Fruit fly (Drosophila melanogaster) whole organism, wandering third instar larva: Measurements from ENCODE around the gene Sf3a1.

ENCODE experiments used
- Abd-B ChIP-seq: fragments of >200 bp; optimal IDR thresholded peaks from 2 replicates; lab custom pipeline; 2017; ENCODE audit warnings: missing biosample characterization, missing genetic modification characterization
- CG32264 ChIP-seq: fragments of 200-800 bp; sonication (Bioruptor generic); optimal IDR thresholded peaks from 2 replicates; lab custom pipeline; 2016; ENCODE audit warnings: missing biosample characterization, missing genetic modification characterization
- CrebA ChIP-seq: fragments of 200-800 bp; sonication (Bioruptor generic); optimal IDR thresholded peaks from 2 replicates; lab custom pipeline; 2016; ENCODE audit warnings: missing biosample characterization, mild to moderate bottlenecking, missing genetic modification characterization, borderline replicate concordance
- Dfd ChIP-seq: fragments of >200 bp; optimal IDR thresholded peaks from 2 replicates; lab custom pipeline; 2017; ENCODE audit warnings: missing biosample characterization, missing genetic modification characterization
- GATAd ChIP-seq: sonication (Bioruptor generic); optimal IDR thresholded peaks from 2 replicates; lab custom pipeline; 2016; ENCODE audit warnings: missing biosample characterization, missing genetic modification characterization
- Hr83 ChIP-seq: fragments of 200-300 bp; sonication (Bioruptor generic); optimal IDR thresholded peaks from 2 replicates; lab custom pipeline; 2016; ENCODE audit warnings: missing biosample characterization, mild to moderate bottlenecking, missing genetic modification characterization, moderate library complexity; ENCODE audit not compliant: poor library complexity, severe bottlenecking
- br ChIP-seq: fragments of 200-800 bp; sonication (Bioruptor generic); optimal IDR thresholded peaks from 2 replicates; lab custom pipeline; 2016; ENCODE audit warnings: missing biosample characterization, missing genetic modification characterization
- brk ChIP-seq: fragments of 200-800 bp; sonication (Bioruptor generic); optimal IDR thresholded peaks from 2 replicates; lab custom pipeline; 2016; ENCODE audit warnings: missing biosample characterization, mild to moderate bottlenecking, missing genetic modification characterization
- ey ChIP-seq: fragments of 200-800 bp; sonication (Bioruptor generic); optimal IDR thresholded peaks from 2 replicates; lab custom pipeline; 2016; ENCODE audit warnings: missing biosample characterization, missing genetic modification characterization
- fru ChIP-seq: fragments of 200-800 bp; sonication (Bioruptor generic); optimal IDR thresholded peaks from 3 replicates; lab custom pipeline; 2016; ENCODE audit warnings: missing biosample characterization, mild to moderate bottlenecking, missing genetic modification characterization
- pan ChIP-seq: fragments of >200 bp; optimal IDR thresholded peaks from 2 replicates; lab custom pipeline; 2017
- psq ChIP-seq: fragments of 200-800 bp; sonication (Bioruptor generic); optimal IDR thresholded peaks from 3 replicates; lab custom pipeline; 2017; ENCODE audit warnings: missing biosample characterization, mild to moderate bottlenecking, missing genetic modification characterization, moderate library complexity
- tai ChIP-seq: sonication (Bioruptor generic); optimal IDR thresholded peaks from 2 replicates; lab custom pipeline; 2016; ENCODE audit warnings: missing biosample characterization, missing genetic modification characterization
- usp ChIP-seq: fragments of >200 bp; optimal IDR thresholded peaks from 2 replicates; lab custom pipeline; 2017; ENCODE audit warnings: missing biosample characterization, missing genetic modification characterization

dm6 chr3R:17007336-17007735 is 5.2 kb upstream of the Sf3a1 start:
- TF ChIP-seq CrebA (GFP tag; lab: Kevin White, UChicago): no peak
- TF ChIP-seq CG32264 (GFP tag; lab: Kevin White, UChicago): no peak
- no peak for TF ChIP-seq Dfd (GFP tag; lab: Kevin White, UChicago)
- no peak for TF ChIP-seq ey (GFP tag; lab: Kevin White, UChicago)
- TF ChIP-seq GATAd (GFP tag; lab: Kevin White, UChicago): no peak
- TF ChIP-seq Hr83 (GFP tag; lab: Kevin White, UChicago): no peak
- TF ChIP-seq tai (GFP tag; lab: Kevin White, UChicago): no peak
- no peak for TF ChIP-seq usp (GFP tag; lab: Kevin White, UChicago)
- no peak for TF ChIP-seq pan (lab: Kevin White, UChicago)
- TF ChIP-seq brk: no peak
- TF ChIP-seq psq (GFP tag; lab: Kevin White, UChicago): no peak
- TF ChIP-seq fru (GFP tag; lab: Kevin White, UChicago): no peak
- TF ChIP-seq br: no peak
- no peak for TF ChIP-seq Abd-B (GFP tag; lab: Kevin White, UChicago)
